Worm (Caenorhabditis elegans) whole organism, L4/young adult: ENCODE results near the gene Y11D7A.10.

Source experiments
- dao-5 ChIP-seq: sonication (generic microtip); optimal IDR thresholded peaks from 2 replicates; lab custom pipeline; 2016; ENCODE audit warnings: missing genotype, missing genetic modification characterization, moderate library complexity, missing compliant biosample characterization
- him-1 ChIP-seq: sonication (generic microtip); optimal IDR thresholded peaks from 2 replicates; lab custom pipeline; 2016; ENCODE audit warnings: missing genotype, missing genetic modification reagents, missing genetic modification characterization, missing compliant biosample characterization

DNA sequence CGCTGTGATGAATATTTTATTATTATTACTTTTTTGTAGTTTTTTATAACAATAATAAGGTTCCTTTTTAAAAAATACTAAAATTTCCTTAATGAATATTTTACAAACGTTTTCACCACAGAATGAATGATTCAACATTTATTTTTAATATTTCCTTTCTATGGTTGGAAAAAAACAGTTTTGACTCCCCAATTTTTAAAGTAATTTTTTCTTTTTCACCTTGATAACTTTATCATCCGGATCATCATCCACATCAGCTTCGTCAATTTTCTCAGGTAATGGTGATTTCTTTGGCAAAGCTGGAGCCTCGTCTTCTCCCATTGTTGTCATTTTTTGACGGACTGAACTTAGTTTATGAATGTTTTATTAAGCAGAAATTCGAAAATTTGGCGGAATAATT is 15.9 kb downstream of the Y11D7A.10 start, which contains the start of gene rab-28:
- TF ChIP-seq him-1 (tag; lab: Kevin White, UChicago) (no peak), dao-5 (no peak)
